Worm (Caenorhabditis elegans) whole organism, mixed stage, embryonic: ENCODE data around the gene spp-6.

ENCODE experiments used
- elt-1 ChIP-seq: sonication (generic microtip); optimal IDR thresholded peaks from 2 replicates; lab custom pipeline; 2017; ENCODE audit warnings: missing genetic modification characterization, mild to moderate bottlenecking, missing compliant biosample characterization, antibody characterized with exemption, moderate library complexity, borderline replicate concordance; ENCODE audit not compliant: insufficient read depth
- ham-2 ChIP-seq: fragments of 200-800 bp; sonication (Bioruptor generic); optimal IDR thresholded peaks from 2 replicates; lab custom pipeline; 2018; ENCODE audit warnings: mild to moderate bottlenecking, missing genetic modification characterization, missing compliant biosample characterization
- nhr-28 ChIP-seq: fragments of 150-350 bp; optimal IDR thresholded peaks from 2 replicates; lab custom pipeline; 2014; ENCODE audit warnings: missing biosample characterization, missing genetic modification characterization
- pha-4 ChIP-seq: fragments of 150-350 bp; optimal IDR thresholded peaks from 2 replicates; lab custom pipeline; 2018; ENCODE audit warnings: missing biosample characterization, missing genetic modification reagents, missing genetic modification characterization
- unc-120 ChIP-seq: sonication (generic microtip); optimal IDR thresholded peaks from 2 replicates; lab custom pipeline; 2017; ENCODE audit warnings: missing genetic modification characterization, missing compliant biosample characterization; ENCODE audit not compliant: poor library complexity, severe bottlenecking
- unc-39 ChIP-seq: fragments of 150-350 bp; optimal IDR thresholded peaks from 2 replicates; lab custom pipeline; 2014; ENCODE audit warnings: missing biosample characterization, missing genetic modification characterization

DNA sequence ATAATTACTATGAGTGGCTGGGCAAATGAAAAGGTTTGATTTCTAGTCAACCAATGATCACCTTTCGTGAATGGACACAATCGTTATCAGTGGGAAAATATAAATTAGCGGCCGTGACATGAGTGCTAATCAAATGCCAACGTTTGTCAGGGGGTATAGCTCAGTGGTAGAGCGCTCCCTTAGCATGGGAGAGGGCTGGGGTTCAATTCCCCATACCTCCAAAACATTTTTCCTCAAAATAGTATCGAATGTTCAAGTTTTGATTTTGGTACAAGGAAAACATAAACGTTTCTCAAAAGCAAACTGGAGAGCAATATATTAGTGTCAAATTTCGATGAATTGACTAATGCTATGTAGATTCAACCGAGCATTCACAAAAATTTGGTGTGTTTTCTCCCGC lies 6.5 kb downstream of the spp-6 start:
- TF ChIP-seq pha-4 (tag; lab: Kevin White, UChicago) = no peak
- TF ChIP-seq elt-1 (tag; lab: Kevin White, UChicago) = no peak
- TF ChIP-seq unc-120 = no peak
- TF ChIP-seq unc-39 (tag; lab: Kevin White, UChicago) = no peak
- no peak for TF ChIP-seq nhr-28
- TF ChIP-seq ham-2 (GFP tag; lab: Kevin White, UChicago) = no peak
